Fruit fly (Drosophila melanogaster) whole organism, embryonic: ENCODE measurements around the gene spirit.

Experiments
- Atf6 ChIP-seq: fragments of 200-800 bp; sonication (Bioruptor generic); IDR thresholded peaks from 2 replicates; pipeline ENCODE4 v1.3.6; 2022; ENCODE audit warnings: missing biosample characterization, missing genetic modification characterization
- C15 ChIP-seq: fragments of 200-800 bp; sonication (Bioruptor generic); IDR thresholded peaks from 3 replicates; pipeline ENCODE4 v1.3.6; 2022; ENCODE audit warnings: missing biosample characterization, missing genetic modification characterization
- CG11093 ChIP-seq: fragments of 200-800 bp; sonication (Bioruptor generic); IDR thresholded peaks from 3 replicates; pipeline ENCODE4 v1.3.6; 2022; ENCODE audit warnings: missing biosample characterization, missing genetic modification characterization
- CG11695 ChIP-seq: fragments of 200-800 bp; sonication (Bioruptor generic); IDR thresholded peaks from 3 replicates; pipeline ENCODE4 v1.3.6; 2022; ENCODE audit warnings: missing biosample characterization, missing genetic modification characterization
- CG12219 ChIP-seq: fragments of 200-800 bp; sonication (Bioruptor generic); optimal IDR thresholded peaks from 3 replicates; lab custom pipeline; 2018; ENCODE audit warnings: missing biosample characterization, mild to moderate bottlenecking, missing genetic modification characterization
- CG12659 ChIP-seq: fragments of 200-800 bp; sonication (Bioruptor generic); optimal IDR thresholded peaks from 3 replicates; lab custom pipeline; 2017; ENCODE audit warnings: mild to moderate bottlenecking, missing biosample characterization, missing genetic modification reagents, missing genetic modification characterization
- CG12942 ChIP-seq: fragments of 200-800 bp; sonication (Bioruptor generic); optimal IDR thresholded peaks from 3 replicates; lab custom pipeline; 2016; ENCODE audit warnings: missing biosample characterization, missing genetic modification characterization
- CG13123 ChIP-seq: fragments of 200-800 bp; sonication (Bioruptor generic); optimal IDR thresholded peaks from 2 replicates; lab custom pipeline; 2016; ENCODE audit warnings: missing biosample characterization, missing genetic modification characterization
- CG13287 ChIP-seq: fragments of 200-800 bp; sonication (Bioruptor generic); IDR thresholded peaks from 2 replicates; pipeline ENCODE4 v1.3.6; 2022; ENCODE audit warnings: missing biosample characterization, missing genetic modification characterization; ENCODE audit not compliant: partially characterized antibody
- CG15073 ChIP-seq: fragments of 200-800 bp; sonication (Bioruptor generic); optimal IDR thresholded peaks from 2 replicates; lab custom pipeline; 2016; ENCODE audit warnings: missing biosample characterization, missing genetic modification characterization
- CG15479 ChIP-seq: fragments of 200-800 bp; sonication (Bioruptor generic); optimal IDR thresholded peaks from 3 replicates; lab custom pipeline; 2019; ENCODE audit warnings: missing biosample characterization, mild to moderate bottlenecking, missing genetic modification characterization, moderate library complexity
- CG30431 ChIP-seq: fragments of 200-800 bp; sonication (Bioruptor generic); optimal IDR thresholded peaks from 2 replicates; lab custom pipeline; 2017; ENCODE audit warnings: missing biosample characterization, missing genetic modification characterization
- CG3065 ChIP-seq: fragments of 200-800 bp; sonication (Bioruptor generic); optimal IDR thresholded peaks from 2 replicates; lab custom pipeline; 2016; ENCODE audit warnings: missing biosample characterization, missing genetic modification characterization
- CG3163 ChIP-seq: fragments of 200-800 bp; sonication (Bioruptor generic); optimal IDR thresholded peaks from 3 replicates; lab custom pipeline; 2016; ENCODE audit warnings: missing biosample characterization, missing genetic modification characterization
- CG34376 ChIP-seq: fragments of 200-800 bp; sonication (Bioruptor generic); optimal IDR thresholded peaks from 2 replicates; lab custom pipeline; 2018; ENCODE audit warnings: missing biosample characterization, mild to moderate bottlenecking, missing genetic modification characterization
- CG4424 ChIP-seq: fragments of 200-800 bp; sonication (Bioruptor generic); optimal IDR thresholded peaks from 3 replicates; lab custom pipeline; 2016; ENCODE audit warnings: missing biosample characterization, missing genetic modification characterization
- CG6765 ChIP-seq: fragments of 200-800 bp; sonication (Bioruptor generic); optimal IDR thresholded peaks from 3 replicates; lab custom pipeline; 2017; ENCODE audit warnings: missing biosample characterization, mild to moderate bottlenecking, missing genetic modification characterization
- CG7745 ChIP-seq: fragments of 200-800 bp; sonication (Bioruptor generic); optimal IDR thresholded peaks from 2 replicates; lab custom pipeline; 2018; ENCODE audit warnings: missing biosample characterization, mild to moderate bottlenecking, missing genetic modification characterization, moderate library complexity
- Dek ChIP-seq: fragments of 200-800 bp; sonication (Bioruptor generic); optimal IDR thresholded peaks from 3 replicates; lab custom pipeline; 2019; ENCODE audit warnings: missing biosample characterization, mild to moderate bottlenecking, missing genetic modification characterization, moderate library complexity
- Doc3 ChIP-seq: fragments of 200-800 bp; sonication (Bioruptor generic); IDR thresholded peaks from 3 replicates; pipeline ENCODE4 v1.3.6; 2022; ENCODE audit warnings: missing biosample characterization, missing genetic modification characterization; ENCODE audit not compliant: partially characterized antibody
- ERR ChIP-seq: fragments of 200-800 bp; sonication (Bioruptor generic); optimal IDR thresholded peaks from 2 replicates; lab custom pipeline; 2016; ENCODE audit warnings: missing biosample characterization, missing genetic modification characterization
- Fer3 ChIP-seq: fragments of 200-800 bp; sonication (Bioruptor generic); optimal IDR thresholded peaks from 2 replicates; lab custom pipeline; 2018; ENCODE audit warnings: missing biosample characterization, mild to moderate bottlenecking, missing genetic modification characterization, moderate library complexity
- Hey ChIP-seq: fragments of 200-800 bp; sonication (Bioruptor generic); optimal IDR thresholded peaks from 3 replicates; lab custom pipeline; 2018; ENCODE audit warnings: missing biosample characterization, mild to moderate bottlenecking, missing genetic modification characterization
- MESR4 ChIP-seq: fragments of 200-800 bp; sonication (Bioruptor generic); optimal IDR thresholded peaks from 2 replicates; lab custom pipeline; 2018; ENCODE audit warnings: missing biosample characterization, mild to moderate bottlenecking, missing genetic modification characterization, moderate library complexity
- Mes4 ChIP-seq: fragments of 200-800 bp; sonication (Bioruptor generic); optimal IDR thresholded peaks from 2 replicates; lab custom pipeline; 2016; ENCODE audit warnings: missing biosample characterization, missing genetic modification characterization
- Myb ChIP-seq: fragments of 200-800 bp; sonication (Bioruptor generic); optimal IDR thresholded peaks from 2 replicates; lab custom pipeline; 2016; ENCODE audit warnings: missing biosample characterization, missing genetic modification characterization
- NfI ChIP-seq: fragments of 200-800 bp; sonication (Bioruptor generic); optimal IDR thresholded peaks from 3 replicates; lab custom pipeline; 2018; ENCODE audit warnings: missing biosample characterization, mild to moderate bottlenecking, missing genetic modification characterization, moderate library complexity
- Oaz ChIP-seq: fragments of 200-800 bp; sonication (Bioruptor generic); IDR thresholded peaks from 2 replicates; pipeline ENCODE4 v1.3.6; 2022; ENCODE audit warnings: missing biosample characterization, missing genetic modification characterization
- Sin3A ChIP-seq: fragments of >200 bp; optimal IDR thresholded peaks from 2 replicates; lab custom pipeline; 2018
- Spps ChIP-seq: fragments of 200-800 bp; sonication (Bioruptor generic); optimal IDR thresholded peaks from 2 replicates; lab custom pipeline; 2018; ENCODE audit warnings: missing biosample characterization, mild to moderate bottlenecking, missing genetic modification characterization
- Stat92E ChIP-seq, 3 experiments: fragments of >200 bp in 2 of 3; fragments of 200-800 bp in 1 of 3; sonication (Bioruptor generic) in 1 of 3; optimal IDR thresholded peaks; 2 replicates each; lab custom pipeline; 2017 to 2019; ENCODE audit warnings: missing biosample characterization in 3 of 3, missing genetic modification characterization in 3 of 3, mild to moderate bottlenecking in 1 of 3, moderate library complexity in 1 of 3
- Vsx1 ChIP-seq: fragments of 200-800 bp; sonication (Bioruptor generic); optimal IDR thresholded peaks from 2 replicates; lab custom pipeline; 2017; ENCODE audit warnings: missing biosample characterization, mild to moderate bottlenecking, missing genetic modification characterization, missing genetic modification reagents
- ash1 ChIP-seq: fragments of 200-800 bp; sonication (Bioruptor generic); optimal IDR thresholded peaks from 2 replicates; lab custom pipeline; 2018; ENCODE audit warnings: missing biosample characterization, mild to moderate bottlenecking, missing genetic modification characterization
- bcd ChIP-seq: fragments of 200-800 bp; sonication (Bioruptor generic); optimal IDR thresholded peaks from 2 replicates; lab custom pipeline; 2017; ENCODE audit warnings: missing biosample characterization, mild to moderate bottlenecking, missing genetic modification characterization
- crp ChIP-seq, 2 experiments: fragments of 200-800 bp; sonication (Bioruptor generic); optimal IDR thresholded peaks; 2 replicates in 1 of 2; 3 replicates in 1 of 2; lab custom pipeline; 2017; ENCODE audit warnings: missing biosample characterization in 2 of 2, missing genetic modification characterization in 2 of 2, mild to moderate bottlenecking in 1 of 2, moderate library complexity in 1 of 2
- ewg ChIP-seq: fragments of 200-800 bp; sonication (Bioruptor generic); optimal IDR thresholded peaks from 3 replicates; lab custom pipeline; 2017; ENCODE audit warnings: mild to moderate bottlenecking, missing biosample characterization, missing genetic modification reagents, missing genetic modification characterization
- gem ChIP-seq: fragments of 200-800 bp; sonication (Bioruptor generic); optimal IDR thresholded peaks from 2 replicates; lab custom pipeline; 2019; ENCODE audit warnings: missing biosample characterization, mild to moderate bottlenecking, missing genetic modification characterization, moderate library complexity
- gro ChIP-seq: fragments of 200-800 bp; sonication (Bioruptor generic); optimal IDR thresholded peaks from 2 replicates; lab custom pipeline; 2016; ENCODE audit warnings: missing biosample characterization, missing genetic modification characterization
- hkb ChIP-seq, 2 experiments: fragments of 200-800 bp in 1 of 2; fragments of >200 bp in 1 of 2; sonication (Bioruptor generic) in 1 of 2; IDR thresholded peaks in 1 of 2; optimal IDR thresholded peaks in 1 of 2; 2 replicates each; pipeline versions ENCODE4 v1.3.6 to Lab custom; 2017 to 2022; ENCODE audit warnings: missing biosample characterization in 1 of 2, missing genetic modification characterization in 1 of 2
- kni ChIP-seq: fragments of 200-800 bp; sonication (Bioruptor generic); optimal IDR thresholded peaks from 3 replicates; lab custom pipeline; 2017; ENCODE audit warnings: mild to moderate bottlenecking, missing biosample characterization, missing genetic modification reagents, missing genetic modification characterization
- mld ChIP-seq: fragments of 200-800 bp; sonication (Bioruptor generic); IDR thresholded peaks from 3 replicates; pipeline ENCODE4 v1.3.6; 2022; ENCODE audit warnings: missing biosample characterization, missing genetic modification characterization; ENCODE audit not compliant: partially characterized antibody
- pho ChIP-seq: fragments of 200-800 bp; sonication (Bioruptor generic); optimal IDR thresholded peaks from 2 replicates; lab custom pipeline; 2016; ENCODE audit warnings: missing biosample characterization, missing genetic modification characterization
- pros ChIP-seq: fragments of 200-800 bp; sonication (Bioruptor generic); optimal IDR thresholded peaks from 3 replicates; lab custom pipeline; 2019; ENCODE audit warnings: missing biosample characterization, mild to moderate bottlenecking, missing genetic modification characterization, moderate library complexity
- pum ChIP-seq: fragments of 200-800 bp; sonication (Bioruptor generic); optimal IDR thresholded peaks from 2 replicates; lab custom pipeline; 2016; ENCODE audit warnings: missing biosample characterization, missing genetic modification characterization
- ssp ChIP-seq: fragments of 200-800 bp; sonication (Bioruptor generic); IDR thresholded peaks from 2 replicates; pipeline ENCODE4 v1.3.6; 2022; ENCODE audit warnings: missing biosample characterization, missing genetic modification characterization
- tx ChIP-seq: fragments of 200-800 bp; sonication (Bioruptor generic); optimal IDR thresholded peaks from 2 replicates; lab custom pipeline; 2016; ENCODE audit warnings: missing biosample characterization, missing genetic modification characterization
- unpg ChIP-seq: fragments of 200-800 bp; sonication (Bioruptor generic); optimal IDR thresholded peaks from 3 replicates; lab custom pipeline; 2018; ENCODE audit warnings: missing biosample characterization, mild to moderate bottlenecking, missing genetic modification characterization, moderate library complexity
- vfl ChIP-seq: fragments of 200-800 bp; sonication (Bioruptor generic); optimal IDR thresholded peaks from 2 replicates; lab custom pipeline; 2016; ENCODE audit warnings: missing biosample characterization, missing genetic modification characterization

The spirit gene

dm6 chrX:8560087-8560999 is 13.1 kb downstream of the spirit start, which contains the start of the genes CG12112 and Trf4-1 (continued):
- TF ChIP-seq C15 (GFP tag; lab: Robert Waterston, UW) (no peak), MESR4 (peak; percentile 90), Oaz (no peak), unpg (GFP tag; lab: Kevin White, UChicago) (no peak), CG15479 (GFP tag; lab: Kevin White, UChicago) (peak; percentile 91), crp (GFP tag; optimal IDR thresholded peaks at IDR 0.05; lab: Kevin White, UChicago) (peak in 1 of 2 experiments; percentile 21), Hey (no peak), Myb (peak; percentile 88), tx (GFP tag; lab: Kevin White, UChicago) (no peak), CG13123 (GFP tag; lab: Kevin White, UChicago) (no peak), ssp (GFP tag; lab: Robert Waterston, UW) (no peak), Atf6 (GFP tag; lab: Robert Waterston, UW) (no peak), Mes4 (GFP tag; lab: Kevin White, UChicago) (no peak), CG3065 (GFP tag; lab: Kevin White, UChicago) (no peak), pho (no peak), Dek (tag; lab: Kevin White, UChicago) (peak; percentile 3), bcd (GFP tag; lab: Kevin White, UChicago) (no peak), gro (GFP tag; lab: Kevin White, UChicago) (no peak), ewg (GFP tag; lab: Kevin White, UChicago) (no peak), Sin3A (peak; percentile 86), CG3163 (GFP tag; lab: Kevin White, UChicago) (no peak), CG11093 (GFP tag; lab: Robert Waterston, UW) (no peak), Vsx1 (GFP tag; lab: Kevin White, UChicago) (no peak), ERR (GFP tag; lab: Kevin White, UChicago) (no peak), kni (GFP tag; lab: Kevin White, UChicago) (no peak), ash1 (no peak), NfI (GFP tag; lab: Kevin White, UChicago) (no peak), CG12219 (GFP tag; lab: Kevin White, UChicago) (no peak), vfl (GFP tag; lab: Kevin White, UChicago) (no peak), CG34376 (GFP tag; lab: Kevin White, UChicago) (no peak), hkb (optimal IDR thresholded peaks at IDR 0.05; lab: Kevin White, UChicago) (no peak), hkb (GFP tag; IDR thresholded peaks at IDR 0.05; lab: Robert Waterston, UW) (no peak), Fer3 (tag; lab: Kevin White, UChicago) (no peak), gem (tag; lab: Kevin White, UChicago) (peak; percentile 27), CG15073 (GFP tag; lab: Kevin White, UChicago) (no peak), CG4424 (no peak), mld (GFP tag; lab: Robert Waterston, UW) (no peak), Stat92E (GFP tag; optimal IDR thresholded peaks at IDR 0.05; lab: Kevin White, UChicago) (no peak), CG7745 (no peak), CG12942 (GFP tag; lab: Kevin White, UChicago) (no peak), CG13287 (GFP tag; lab: Robert Waterston, UW) (peak; percentile 76), CG12659 (GFP tag; lab: Kevin White, UChicago) (peak; percentile 56), pum (GFP tag; lab: Kevin White, UChicago) (no peak), CG30431 (no peak), pros (GFP tag; lab: Kevin White, UChicago) (peak; percentile 66), Spps (tag; lab: Kevin White, UChicago) (no peak), CG11695 (GFP tag; lab: Robert Waterston, UW) (no peak), Doc3 (peak; percentile 54; the same call in 2 of the 3 replicates), CG6765 (GFP tag; lab: Kevin White, UChicago) (no peak)
